Fruit fly (Drosophila melanogaster) whole organism: ENCODE data around the gene SpdS.

Experiments
- EcR ChIP-seq, 2 experiments: fragments of >200 bp; optimal IDR thresholded peaks; 2 replicates each; lab custom pipeline; 2017; ENCODE audit warnings: missing biosample characterization in 2 of 2, missing genetic modification characterization in 2 of 2, missing genetic modification reagents in 2 of 2
- psq ChIP-seq: fragments of >200 bp; optimal IDR thresholded peaks from 2 replicates; lab custom pipeline; 2017
- usp ChIP-seq: fragments of >200 bp; optimal IDR thresholded peaks from 2 replicates; lab custom pipeline; 2017; ENCODE audit warnings: missing biosample characterization, missing genetic modification characterization, mixed read lengths

DNA sequence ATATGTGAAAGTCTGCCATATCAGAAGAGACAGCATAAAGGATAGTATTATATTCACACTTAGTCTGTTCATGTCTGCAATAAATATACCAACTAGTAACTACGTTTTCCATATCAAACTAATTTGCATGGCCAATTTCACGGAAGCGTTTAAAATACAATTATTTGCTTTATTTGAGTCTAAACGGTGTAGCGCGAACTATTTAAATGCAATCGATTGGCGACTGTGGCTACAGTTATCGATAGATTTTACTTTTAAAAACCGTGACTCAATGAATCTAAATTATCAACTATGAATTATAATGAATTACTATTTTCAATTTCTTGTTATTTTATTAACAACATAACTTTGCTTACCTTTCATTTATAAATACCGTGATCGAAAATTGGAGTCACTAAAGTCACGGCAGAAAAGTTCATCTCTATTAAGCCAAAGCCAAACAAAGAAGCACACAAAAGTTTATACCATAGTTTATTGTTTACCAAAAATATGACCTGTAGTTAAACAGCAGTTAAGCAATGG lies 4.5 kb upstream of the SpdS start, which contains the start of the genes CG9427 and CG8319:
- TF ChIP-seq usp (GFP tag; lab: Kevin White, UChicago): no peak
- TF ChIP-seq EcR (GFP tag; optimal IDR thresholded peaks at IDR 0.05; lab: Kevin White, UChicago): no peak
- no peak for TF ChIP-seq psq
